Fruit fly (Drosophila melanogaster) whole organism, embryonic: ENCODE measurements around the gene CG16813.

Experiments used
- Bgb ChIP-seq: fragments of 200-800 bp; sonication (Bioruptor generic); IDR thresholded peaks from 2 replicates; pipeline ENCODE4 v1.3.6; 2022; ENCODE audit warnings: missing biosample characterization, missing genetic modification characterization; ENCODE audit not compliant: partially characterized antibody
- CG12155 ChIP-seq: fragments of 200-800 bp; sonication (Bioruptor generic); optimal IDR thresholded peaks from 3 replicates; lab custom pipeline; 2016; ENCODE audit warnings: missing biosample characterization, missing genetic modification characterization
- CG12236 ChIP-seq: fragments of 200-800 bp; sonication (Bioruptor generic); optimal IDR thresholded peaks from 2 replicates; lab custom pipeline; 2016; ENCODE audit warnings: missing biosample characterization, missing genetic modification characterization
- CG12769 ChIP-seq: fragments of 200-800 bp; sonication (Bioruptor generic); optimal IDR thresholded peaks from 2 replicates; lab custom pipeline; 2019; ENCODE audit warnings: missing biosample characterization, mild to moderate bottlenecking, missing genetic modification characterization, moderate library complexity
- CG15601 ChIP-seq: fragments of 200-800 bp; sonication (Bioruptor generic); optimal IDR thresholded peaks from 3 replicates; lab custom pipeline; 2019; ENCODE audit warnings: missing biosample characterization, mild to moderate bottlenecking, missing genetic modification characterization, moderate library complexity
- CG16815 ChIP-seq: fragments of 200-800 bp; sonication (Bioruptor generic); optimal IDR thresholded peaks from 3 replicates; lab custom pipeline; 2017; ENCODE audit warnings: missing biosample characterization, mild to moderate bottlenecking, missing genetic modification characterization
- CG16863 ChIP-seq: fragments of 200-800 bp; sonication (Bioruptor generic); optimal IDR thresholded peaks from 3 replicates; lab custom pipeline; 2016; ENCODE audit warnings: missing biosample characterization, missing genetic modification characterization
- CG17328 ChIP-seq: fragments of 200-800 bp; sonication (Bioruptor generic); IDR thresholded peaks from 2 replicates; pipeline ENCODE4 v1.3.6; 2022; ENCODE audit warnings: missing biosample characterization, missing genetic modification characterization
- CG17568 ChIP-seq: fragments of 200-800 bp; sonication (Bioruptor generic); optimal IDR thresholded peaks from 2 replicates; lab custom pipeline; 2018; ENCODE audit warnings: missing biosample characterization, mild to moderate bottlenecking, missing genetic modification characterization, moderate library complexity
- CG2116 ChIP-seq: fragments of 200-800 bp; sonication (Bioruptor generic); optimal IDR thresholded peaks from 3 replicates; lab custom pipeline; 2018; ENCODE audit warnings: missing biosample characterization, mild to moderate bottlenecking, missing genetic modification characterization
- CG31388 ChIP-seq: fragments of 200-800 bp; sonication (Bioruptor generic); optimal IDR thresholded peaks from 2 replicates; lab custom pipeline; 2016; ENCODE audit warnings: missing biosample characterization, missing genetic modification characterization
- CG31441 ChIP-seq: fragments of 200-800 bp; sonication (Bioruptor generic); IDR thresholded peaks from 2 replicates; pipeline ENCODE4 v1.3.6; 2022; ENCODE audit warnings: missing biosample characterization, missing genetic modification characterization
- CG32767 ChIP-seq: fragments of 200-800 bp; sonication (Bioruptor generic); IDR thresholded peaks from 2 replicates; pipeline ENCODE4 v1.3.6; 2022; ENCODE audit warnings: missing biosample characterization, missing genetic modification characterization
- CG34224 ChIP-seq: fragments of 200-800 bp; sonication (Bioruptor generic); IDR thresholded peaks from 3 replicates; pipeline ENCODE4 v1.3.6; 2022; ENCODE audit warnings: missing biosample characterization, missing genetic modification characterization; ENCODE audit not compliant: partially characterized antibody
- CG3726 ChIP-seq: fragments of 200-800 bp; sonication (Bioruptor generic); IDR thresholded peaks from 3 replicates; pipeline ENCODE4, ENCODE4 v1.3.6; 2022; ENCODE audit warnings: missing biosample characterization, missing genetic modification characterization
- CG3847 ChIP-seq: fragments of 200-800 bp; sonication (Bioruptor generic); IDR thresholded peaks from 2 replicates; pipeline ENCODE4 v1.3.6; 2022; ENCODE audit warnings: missing biosample characterization, missing genetic modification characterization
- CG42726 ChIP-seq: fragments of 200-800 bp; sonication (Bioruptor generic); IDR thresholded peaks from 2 replicates; pipeline ENCODE4 v1.3.6; 2022; ENCODE audit warnings: missing biosample characterization, missing genetic modification characterization; ENCODE audit not compliant: partially characterized antibody
- CG4707 ChIP-seq: fragments of 200-800 bp; sonication (Bioruptor generic); optimal IDR thresholded peaks from 2 replicates; lab custom pipeline; 2018; ENCODE audit warnings: missing biosample characterization, mild to moderate bottlenecking, missing genetic modification characterization, moderate library complexity
- CG6765 ChIP-seq: fragments of 200-800 bp; sonication (Bioruptor generic); optimal IDR thresholded peaks from 3 replicates; lab custom pipeline; 2017; ENCODE audit warnings: missing biosample characterization, mild to moderate bottlenecking, missing genetic modification characterization
- CG6791 ChIP-seq: fragments of 200-800 bp; sonication (Bioruptor generic); IDR thresholded peaks from 3 replicates; pipeline ENCODE4 v1.3.6; 2022; ENCODE audit warnings: missing biosample characterization, missing genetic modification characterization; ENCODE audit not compliant: partially characterized antibody
- Dll ChIP-seq: fragments of 200-800 bp; sonication (Bioruptor generic); IDR thresholded peaks from 4 replicates; pipeline ENCODE4 v1.3.6; 2022; ENCODE audit warnings: missing biosample characterization, missing genetic modification characterization; ENCODE audit not compliant: partially characterized antibody
- ERR ChIP-seq: fragments of 200-800 bp; sonication (Bioruptor generic); optimal IDR thresholded peaks from 2 replicates; lab custom pipeline; 2016; ENCODE audit warnings: missing biosample characterization, missing genetic modification characterization
- Eip74EF ChIP-seq, 2 experiments: fragments of 200-800 bp in 1 of 2; fragments of >200 bp in 1 of 2; sonication (Bioruptor generic) in 1 of 2; optimal IDR thresholded peaks; 2 replicates each; lab custom pipeline; 2017 to 2019; ENCODE audit warnings: missing biosample characterization in 2 of 2, missing genetic modification characterization in 2 of 2, mild to moderate bottlenecking in 1 of 2, moderate library complexity in 1 of 2
- Elba2 ChIP-seq: fragments of 200-800 bp; sonication (Bioruptor generic); optimal IDR thresholded peaks from 3 replicates; lab custom pipeline; 2016; ENCODE audit warnings: missing biosample characterization, missing genetic modification characterization
- Ets97D ChIP-seq: fragments of 200-800 bp; sonication (Bioruptor generic); optimal IDR thresholded peaks from 3 replicates; lab custom pipeline; 2016; ENCODE audit warnings: missing biosample characterization, missing genetic modification characterization
- H2.0 ChIP-seq: fragments of 200-800 bp; sonication (Bioruptor generic); IDR thresholded peaks from 2 replicates; pipeline ENCODE4 v1.3.6; 2022; ENCODE audit warnings: missing biosample characterization, missing genetic modification characterization
- HmgZ ChIP-seq: fragments of 200-800 bp; sonication (Bioruptor generic); optimal IDR thresholded peaks from 2 replicates; lab custom pipeline; 2018; ENCODE audit warnings: missing biosample characterization, mild to moderate bottlenecking, missing genetic modification characterization
- Hsf ChIP-seq: fragments of 200-800 bp; sonication (Bioruptor generic); optimal IDR thresholded peaks from 3 replicates; lab custom pipeline; 2016; ENCODE audit warnings: missing biosample characterization, missing genetic modification characterization
- Jarid2 ChIP-seq: fragments of 200-800 bp; sonication (Bioruptor generic); optimal IDR thresholded peaks from 3 replicates; lab custom pipeline; 2017; ENCODE audit warnings: mild to moderate bottlenecking, missing biosample characterization, missing genetic modification reagents, missing genetic modification characterization
- Kr ChIP-seq: fragments of 200-800 bp; sonication (Bioruptor generic); optimal IDR thresholded peaks from 2 replicates; lab custom pipeline; 2017; ENCODE audit warnings: missing biosample characterization, mild to moderate bottlenecking, missing genetic modification characterization
- Vsx1 ChIP-seq: fragments of 200-800 bp; sonication (Bioruptor generic); optimal IDR thresholded peaks from 2 replicates; lab custom pipeline; 2017; ENCODE audit warnings: missing biosample characterization, mild to moderate bottlenecking, missing genetic modification characterization, missing genetic modification reagents
- aop ChIP-seq: fragments of 200-800 bp; sonication (Bioruptor generic); IDR thresholded peaks from 2 replicates; pipeline ENCODE4 v1.3.6; 2022; ENCODE audit warnings: missing biosample characterization, missing genetic modification characterization
- disco-r ChIP-seq: fragments of 200-800 bp; sonication (Bioruptor generic); optimal IDR thresholded peaks from 2 replicates; lab custom pipeline; 2016; ENCODE audit warnings: missing biosample characterization, missing genetic modification characterization
- eve ChIP-seq, 2 experiments: fragments of >200 bp; optimal IDR thresholded peaks; 2 replicates each; lab custom pipeline; 2017; ENCODE audit warnings: missing biosample characterization in 2 of 2, missing genetic modification characterization in 2 of 2
- fd3F ChIP-seq: fragments of 200-800 bp; sonication (Bioruptor generic); optimal IDR thresholded peaks from 2 replicates; lab custom pipeline; 2018; ENCODE audit warnings: missing biosample characterization, mild to moderate bottlenecking, missing genetic modification characterization, moderate library complexity
- grau ChIP-seq: fragments of 200-800 bp; optimal IDR thresholded peaks from 3 replicates; lab custom pipeline; 2019; ENCODE audit warnings: missing biosample characterization, mild to moderate bottlenecking, missing genetic modification characterization, moderate library complexity
- gsb ChIP-seq: fragments of 200-800 bp; sonication (Bioruptor generic); IDR thresholded peaks from 2 replicates; pipeline ENCODE4 v1.3.6; 2022; ENCODE audit warnings: missing biosample characterization, missing genetic modification characterization
- lilli ChIP-seq: fragments of 200-800 bp; sonication (Bioruptor generic); optimal IDR thresholded peaks from 3 replicates; lab custom pipeline; 2016; ENCODE audit warnings: missing biosample characterization, missing genetic modification characterization
- nau ChIP-seq: fragments of 200-800 bp; sonication (Bioruptor generic); optimal IDR thresholded peaks from 3 replicates; lab custom pipeline; 2017; ENCODE audit warnings: missing biosample characterization, mild to moderate bottlenecking, missing genetic modification characterization, missing genetic modification reagents
- pan ChIP-seq, 4 experiments: fragments of >200 bp in 3 of 4; fragments of 200-800 bp in 1 of 4; sonication (Bioruptor generic) in 1 of 4; optimal IDR thresholded peaks in 3 of 4; IDR thresholded peaks in 1 of 4; 2 replicates each; pipeline versions ENCODE4 v1.3.6 to Lab custom; 2017 to 2022; ENCODE audit warnings: missing biosample characterization in 2 of 4, missing genetic modification characterization in 2 of 4, mixed read lengths in 1 of 4
- pb ChIP-seq: fragments of 200-800 bp; sonication (Bioruptor generic); optimal IDR thresholded peaks from 3 replicates; lab custom pipeline; 2016; ENCODE audit warnings: missing biosample characterization, missing genetic modification characterization
- phol ChIP-seq: fragments of 200-800 bp; sonication (Bioruptor generic); optimal IDR thresholded peaks from 3 replicates; lab custom pipeline; 2018; ENCODE audit warnings: missing biosample characterization, mild to moderate bottlenecking, missing genetic modification characterization, moderate library complexity
- rib ChIP-seq: fragments of 200-800 bp; sonication (Bioruptor generic); IDR thresholded peaks from 2 replicates; pipeline ENCODE4 v1.3.6; 2022; ENCODE audit warnings: missing biosample characterization, missing genetic modification characterization
- ro ChIP-seq: fragments of 200-800 bp; sonication (Bioruptor generic); IDR thresholded peaks from 2 replicates; pipeline ENCODE4 v1.3.6; 2022; ENCODE audit warnings: missing biosample characterization, missing genetic modification characterization
- shn ChIP-seq: fragments of 200-800 bp; sonication (Bioruptor generic); optimal IDR thresholded peaks from 3 replicates; lab custom pipeline; 2016; ENCODE audit warnings: missing biosample characterization, missing genetic modification characterization
- slou ChIP-seq: fragments of 200-800 bp; sonication (Bioruptor generic); optimal IDR thresholded peaks from 3 replicates; lab custom pipeline; 2016; ENCODE audit warnings: missing biosample characterization, missing genetic modification characterization
- unc-4 ChIP-seq: fragments of 200-800 bp; sonication (Bioruptor generic); IDR thresholded peaks from 2 replicates; pipeline ENCODE4 v1.3.6; 2022; ENCODE audit warnings: missing biosample characterization, missing genetic modification characterization; ENCODE audit not compliant: partially characterized antibody
- wek ChIP-seq: fragments of 200-800 bp; sonication (Bioruptor generic); optimal IDR thresholded peaks from 3 replicates; lab custom pipeline; 2018; ENCODE audit warnings: missing biosample characterization, mild to moderate bottlenecking, missing genetic modification characterization, moderate library complexity

The CG16813 gene

DNA sequence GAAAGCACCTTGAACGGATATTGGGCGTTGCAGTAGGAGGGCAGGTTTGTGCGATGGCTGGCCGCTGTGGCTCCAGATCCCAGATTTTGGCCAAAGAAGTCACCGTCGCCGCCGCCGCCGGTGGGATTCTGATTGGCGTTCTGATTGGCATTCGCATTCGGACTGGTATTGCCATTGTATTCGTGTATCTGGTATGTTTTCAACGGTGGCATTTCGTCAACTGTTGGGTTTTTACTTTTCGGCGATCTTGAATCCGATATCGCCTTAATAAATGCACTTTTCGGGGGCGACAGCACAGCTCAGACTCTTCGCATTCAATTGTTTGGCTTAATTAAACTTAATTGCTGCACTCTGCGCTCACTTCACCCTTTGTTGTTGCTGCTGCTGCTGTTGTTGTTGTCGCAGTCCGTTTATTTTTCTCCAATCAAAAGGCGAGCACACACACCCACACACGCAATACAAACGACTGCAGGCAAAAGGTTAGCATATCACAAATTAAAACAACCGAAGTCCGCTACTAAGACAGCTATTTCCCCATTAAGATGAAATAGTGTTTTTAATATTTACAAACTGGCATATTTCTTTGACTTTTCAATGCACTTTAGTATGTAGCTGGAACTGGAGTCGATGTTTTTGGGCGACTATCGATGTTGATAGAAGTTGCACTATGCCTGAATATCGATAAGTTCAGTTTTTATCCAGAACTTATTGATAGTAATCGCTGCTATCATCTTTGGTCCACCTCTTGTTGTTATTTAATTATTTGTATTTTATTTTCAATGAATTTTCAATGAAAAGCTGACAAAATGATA lies 7.8 kb upstream of the CG16813 start, which contains the start of the genes CG9426 and mRF1 (continued):
- peak; percentile 7 for TF ChIP-seq Jarid2
- no peak for TF ChIP-seq eve (GFP tag; optimal IDR thresholded peaks at IDR 0.05; lab: Kevin White, UChicago)
- TF ChIP-seq Bgb, result peak; percentile 97
- peak; percentile 27 for TF ChIP-seq ERR (GFP tag; lab: Kevin White, UChicago)
- no peak for TF ChIP-seq pan (optimal IDR thresholded peaks at IDR 0.05; lab: Kevin White, UChicago)
- TF ChIP-seq pan (GFP tag; optimal IDR thresholded peaks at IDR 0.05 in 1 of 2, IDR thresholded peaks at IDR 0.05 in 1 of 2), result no peak
- TF ChIP-seq CG12155, result peak; percentile 17
- TF ChIP-seq ro (GFP tag; lab: Robert Waterston, UW), result no peak
- no peak for TF ChIP-seq rib (GFP tag; lab: Robert Waterston, UW)
- TF ChIP-seq CG6765 (GFP tag; lab: Kevin White, UChicago), result no peak
- peak; percentile 97 for TF ChIP-seq CG42726 (GFP tag; lab: Robert Waterston, UW)
- TF ChIP-seq slou (GFP tag; lab: Kevin White, UChicago), result no peak
- no peak for TF ChIP-seq CG31388 (GFP tag; lab: Kevin White, UChicago)
- TF ChIP-seq phol (tag; lab: Kevin White, UChicago), result peak; percentile 22
- TF ChIP-seq CG15601 (tag; lab: Kevin White, UChicago), result peak; percentile 48
- peak; percentile 37 for TF ChIP-seq HmgZ (tag; lab: Kevin White, UChicago)
- TF ChIP-seq CG16863, result no peak
- TF ChIP-seq fd3F, result no peak
- TF ChIP-seq gsb, result no peak
- TF ChIP-seq wek, result no peak
- TF ChIP-seq CG17328 (GFP tag; lab: Robert Waterston, UW), result no peak
- no peak for TF ChIP-seq Kr
- peak; percentile 21; the same call in 1 of the 2 replicates for TF ChIP-seq CG31441 (GFP tag; lab: Robert Waterston, UW)
- TF ChIP-seq unc-4, result peak; percentile 98
- no peak for TF ChIP-seq CG16815 (GFP tag; lab: Kevin White, UChicago)
- peak; percentile 97 for TF ChIP-seq CG6791
- no peak for TF ChIP-seq aop (GFP tag; lab: Robert Waterston, UW)
- TF ChIP-seq nau (GFP tag; lab: Kevin White, UChicago), result no peak
- TF ChIP-seq CG2116 (GFP tag; lab: Kevin White, UChicago), result peak; percentile 92
- TF ChIP-seq grau, result peak; percentile 31
- no peak for TF ChIP-seq CG12236 (GFP tag; lab: Kevin White, UChicago)
- peak; percentile 41 for TF ChIP-seq CG12769 (tag; lab: Kevin White, UChicago)
- TF ChIP-seq H2.0 (GFP tag; lab: Robert Waterston, UW), result no peak
- peak; percentile 62 for TF ChIP-seq lilli (GFP tag; lab: Kevin White, UChicago)
- peak; percentile 98 for TF ChIP-seq CG34224 (GFP tag; lab: Robert Waterston, UW)
- TF ChIP-seq disco-r, result no peak
- TF ChIP-seq CG32767 (GFP tag; lab: Robert Waterston, UW), result peak; percentile 44; the same call in 1 of the 2 replicates
- no peak for TF ChIP-seq CG3726 (GFP tag; lab: Robert Waterston, UW)
- TF ChIP-seq CG3847 (GFP tag; lab: Robert Waterston, UW), result no peak
- no peak for TF ChIP-seq shn (GFP tag; lab: Kevin White, UChicago)
- TF ChIP-seq CG4707, result no peak
- peak; percentile 63 for TF ChIP-seq Ets97D
- no peak for TF ChIP-seq Eip74EF (GFP tag; optimal IDR thresholded peaks at IDR 0.05; lab: Kevin White, UChicago)
- TF ChIP-seq CG17568 (GFP tag; lab: Kevin White, UChicago), result no peak
- peak; percentile 86 for TF ChIP-seq Elba2 (GFP tag; lab: Kevin White, UChicago)
- TF ChIP-seq Hsf, result peak; percentile 31
- no peak for TF ChIP-seq Vsx1 (GFP tag; lab: Kevin White, UChicago)
- TF ChIP-seq Dll (GFP tag; lab: Robert Waterston, UW), result peak; percentile 94
- no peak for TF ChIP-seq pb
